Worm (Caenorhabditis elegans): ENCODE measurements around the gene W02A2.9.

ce11 chrIV:13353143-13353773 lies 5.8 kb downstream of the W02A2.9 start, which contains the start of the genes rec-8 and mex-5:
- TF ChIP-seq flt-1 (GFP tag; IDR thresholded peaks at IDR 0.05) (no peak), ztf-29 (GFP tag; IDR thresholded peaks at IDR 0.05) (no peak), ztf-23 (GFP tag; IDR thresholded peaks at IDR 0.05) (no peak), T22C8.4 (GFP tag; IDR thresholded peaks at IDR 0.05) (no peak), tab-1 (GFP tag; IDR thresholded peaks at IDR 0.05) (no peak), klf-2 (GFP tag; conservative IDR thresholded peaks at IDR 0.05) (no peak)

Measured in whole organism, midembryonic.